Worm (Caenorhabditis elegans): ENCODE results near the gene C17C3.3.

Gene C17C3.3

DNA sequence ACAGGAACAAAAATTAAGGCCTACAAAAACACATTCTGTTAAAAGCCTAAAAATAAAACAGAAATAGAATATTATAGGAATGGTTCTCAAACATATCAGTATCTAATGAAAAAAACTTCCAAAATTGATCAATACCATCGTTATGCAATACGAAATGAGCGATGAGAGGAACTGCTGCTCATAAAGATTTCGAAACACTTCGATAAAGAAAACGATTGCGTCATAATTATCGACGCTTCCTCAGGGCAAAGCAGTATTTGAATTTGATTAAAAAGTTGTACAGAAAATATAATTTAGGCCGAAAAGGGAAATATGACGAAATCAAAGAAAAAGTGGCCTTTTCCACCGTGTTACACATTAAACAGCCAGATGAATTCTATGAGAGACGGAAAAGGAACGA lies 43.5 kb upstream of the C17C3.3 start:
- TF ChIP-seq hrde-1 (tag; optimal IDR thresholded peaks at IDR 0.05; ENCODE audit: borderline replicate concordance) = no peak
- no peak for TF ChIP-seq bed-1 (GFP tag; IDR thresholded peaks at IDR 0.05)
- TF ChIP-seq lir-1 (GFP tag; conservative IDR thresholded peaks at IDR 0.05) = no peak
- TF ChIP-seq fkh-3 (tag; optimal IDR thresholded peaks at IDR 0.05) = no peak

DNA sequence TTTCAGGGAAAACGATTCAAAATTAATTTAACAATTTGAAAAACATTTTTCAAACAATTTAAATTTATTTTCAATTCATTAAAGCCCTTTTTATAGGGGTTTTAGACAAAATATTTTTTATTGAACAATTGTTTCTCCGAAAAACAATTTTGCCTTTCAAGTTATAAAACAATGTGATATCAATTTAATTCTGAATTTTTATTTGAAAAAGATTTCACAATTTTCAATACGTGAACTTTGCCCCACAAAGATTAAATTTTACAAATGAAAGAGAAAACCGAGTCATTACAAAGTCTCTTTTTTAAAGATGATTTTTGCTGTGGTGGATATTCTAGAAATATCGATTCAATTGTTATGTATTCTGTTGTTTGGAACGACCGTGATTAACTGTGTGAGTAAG lies 42.6 kb upstream of the C17C3.3 start, which contains the start of gene ZK177.2:
Gene ZK177.2 (plus strand): TSS at position 301 of the 400 bp plus-strand sequence.
- TF ChIP-seq lsl-1 (GFP tag; optimal IDR thresholded peaks at IDR 0.05) (no peak), efl-1 (GFP tag; optimal IDR thresholded peaks at IDR 0.05) (no peak), unc-130 (GFP tag; optimal IDR thresholded peaks at IDR 0.05) (no peak), dpl-1 (GFP tag; optimal IDR thresholded peaks at IDR 0.05) (no peak), xnd-1 (tag; optimal IDR thresholded peaks at IDR 0.05) (no peak), bed-2 (GFP tag; IDR thresholded peaks at IDR 0.05) (no peak), ZK185.1 (tag; optimal IDR thresholded peaks at IDR 0.05; ENCODE audit: poor library complexity, severe bottlenecking) (no peak), F23B12.7 (tag; optimal IDR thresholded peaks at IDR 0.05; ENCODE audit: insufficient read depth) (no peak), nfya-1 (tag; optimal IDR thresholded peaks at IDR 0.05; ENCODE audit: borderline replicate concordance, insufficient read depth) (no peak), tbp1 (GFP tag; optimal IDR thresholded peaks at IDR 0.05) (no peak), K11D2.4 (GFP tag; IDR thresholded peaks at IDR 0.05) (no peak), hmg-20 (GFP tag; IDR thresholded peaks at IDR 0.05) (no peak), ceh-79 (tag; optimal IDR thresholded peaks at IDR 0.05) (no peak), nhr-27 (tag; optimal IDR thresholded peaks at IDR 0.05) (no peak), C17E4.6 (GFP tag; IDR thresholded peaks at IDR 0.05) (no peak)

DNA sequence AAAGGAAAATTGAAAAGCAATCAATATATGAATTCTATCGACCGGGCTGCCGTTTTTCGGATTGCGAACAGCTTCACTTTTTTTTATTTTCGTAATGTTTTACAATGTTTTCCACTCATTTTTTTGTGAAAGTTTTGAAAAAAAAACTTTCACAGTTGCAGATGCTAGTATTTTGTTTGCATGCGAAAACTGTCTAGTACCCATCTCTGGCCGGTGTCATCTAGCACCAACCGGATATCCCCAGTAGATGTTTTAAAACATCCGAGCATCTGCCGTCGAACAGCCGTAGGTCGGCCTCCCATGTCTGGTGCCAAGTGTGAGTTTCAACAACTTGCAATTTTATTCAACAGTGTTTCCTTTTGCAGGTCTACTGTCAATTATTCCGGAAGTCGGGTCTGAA lies 40.1 kb upstream of the C17C3.3 start, which contains the start of gene ZK177.12:
Gene ZK177.12 (plus strand): TSS at position 301 of the 400 bp plus-strand sequence.
- TF ChIP-seq madf-8 (GFP tag; conservative IDR thresholded peaks at IDR 0.05) (no peak), B0261.1 (tag; optimal IDR thresholded peaks at IDR 0.05) (no peak), ceh-100 (GFP tag; IDR thresholded peaks at IDR 0.05) (no peak), sea-2 (GFP tag; IDR thresholded peaks at IDR 0.05) (no peak), dox-1 (GFP tag; IDR thresholded peaks at IDR 0.05) (no peak), F23B12.7 (tag; optimal IDR thresholded peaks at IDR 0.05; ENCODE audit: insufficient read depth) (no peak), K12H6.12 (tag; optimal IDR thresholded peaks at IDR 0.05) (no peak), T07F8.4 (tag; optimal IDR thresholded peaks at IDR 0.05) (no peak), cebp-2 (GFP tag; IDR thresholded peaks at IDR 0.05) (no peak), nhr-179 (tag; optimal IDR thresholded peaks at IDR 0.05) (no peak), let-607 (tag; optimal IDR thresholded peaks at IDR 0.05) (no peak), nfyb-1 (GFP tag; IDR thresholded peaks at IDR 0.05) (no peak), lin-35 (GFP tag; optimal IDR thresholded peaks at IDR 0.05) (no peak), bed-2 (GFP tag; IDR thresholded peaks at IDR 0.05) (no peak), sptf-2 (GFP tag; optimal IDR thresholded peaks at IDR 0.05) (no peak), cebp-1 (GFP tag; IDR thresholded peaks at IDR 0.05) (no peak), cebp-1 (tag; optimal IDR thresholded peaks at IDR 0.05) (no peak), fkh-3 (tag; optimal IDR thresholded peaks at IDR 0.05) (no peak), rpc-1 (optimal IDR thresholded peaks at IDR 0.05) (no peak), rpc-1 (tag; optimal IDR thresholded peaks at IDR 0.05) (no peak)
